Worm (Caenorhabditis elegans) whole organism, young adult: ENCODE measurements around the gene smg-9.

ENCODE experiments used
- B0336.3 ChIP-seq: fragments of 200-800 bp; sonication (Bioruptor generic); IDR thresholded peaks from 2 replicates; pipeline ENCODE4 v1.3.6; 2022; ENCODE audit warnings: missing genetic modification characterization, missing compliant biosample characterization
- D2030.7 ChIP-seq: fragments of 200-800 bp; sonication (Bioruptor generic); IDR thresholded peaks from 2 replicates; pipeline ENCODE4 v1.3.6; 2022; ENCODE audit warnings: missing genetic modification reagents, missing genetic modification characterization, missing compliant biosample characterization
- F10E7.11 ChIP-seq: sonication (generic microtip); optimal IDR thresholded peaks from 2 replicates; lab custom pipeline; 2017; ENCODE audit warnings: mild to moderate bottlenecking, missing genetic modification characterization, moderate library complexity, missing compliant biosample characterization
- F33H1.4 ChIP-seq: fragments of 200-800 bp; sonication (Bioruptor generic); IDR thresholded peaks from 2 replicates; pipeline ENCODE4 v1.3.6; 2022; ENCODE audit warnings: missing genetic modification reagents, missing genetic modification characterization, missing compliant biosample characterization
- F49E8.2 ChIP-seq: sonication (generic microtip); optimal IDR thresholded peaks from 3 replicates; lab custom pipeline; 2017; ENCODE audit warnings: missing genetic modification characterization, mild to moderate bottlenecking, missing compliant biosample characterization, antibody characterized with exemption, moderate library complexity; ENCODE audit not compliant: insufficient read depth
- T26A5.8 ChIP-seq: sonication (generic microtip); optimal IDR thresholded peaks from 2 replicates; lab custom pipeline; 2016; ENCODE audit warnings: missing genetic modification characterization, missing compliant biosample characterization
- Y53F4B.3 ChIP-seq: fragments of 200-800 bp; sonication (Bioruptor generic); IDR thresholded peaks from 2 replicates; pipeline ENCODE4 v1.3.6; 2022; ENCODE audit warnings: missing genetic modification reagents, missing genetic modification characterization, missing compliant biosample characterization
- akir-1 ChIP-seq: fragments of 200-800 bp; sonication (Bioruptor generic); optimal IDR thresholded peaks from 2 replicates; lab custom pipeline; 2018; ENCODE audit warnings: mild to moderate bottlenecking, missing genetic modification characterization, moderate library complexity, missing compliant biosample characterization
- ama-1 ChIP-seq, 3 experiments: fragments of 150-350 bp in 1 of 3; sonication (generic microtip) in 2 of 3; optimal IDR thresholded peaks; 2 replicates each; lab custom pipeline; 2014 to 2018; ENCODE audit warnings: missing biosample characterization in 2 of 3, missing genetic modification characterization in 2 of 3, missing genetic modification reagents in 2 of 3
- aptf-3 ChIP-seq: fragments of 200-800 bp; sonication (Bioruptor generic); IDR thresholded peaks from 2 replicates; pipeline ENCODE4 v1.3.6; 2022; ENCODE audit warnings: missing genetic modification characterization, missing compliant biosample characterization
- attf-6 ChIP-seq: fragments of 200-800 bp; sonication (Bioruptor generic); IDR thresholded peaks from 2 replicates; pipeline ENCODE4 v1.3.6; 2022; ENCODE audit warnings: missing genetic modification reagents, missing genetic modification characterization, missing compliant biosample characterization
- cebp-1 ChIP-seq, 2 experiments: fragments of 200-800 bp in 1 of 2; sonication (Bioruptor generic) in 1 of 2; sonication (generic microtip) in 1 of 2; IDR thresholded peaks in 1 of 2; optimal IDR thresholded peaks in 1 of 2; 2 replicates each; pipeline versions ENCODE4 v1.3.6 to Lab custom; 2017 to 2022; ENCODE audit warnings: missing compliant biosample characterization in 2 of 2, missing genetic modification characterization in 2 of 2, mild to moderate bottlenecking in 1 of 2, missing genetic modification reagents in 1 of 2, moderate library complexity in 1 of 2
- ceh-91 ChIP-seq: fragments of 200-800 bp; sonication (Bioruptor generic); IDR thresholded peaks from 2 replicates; pipeline ENCODE4 v1.3.6; 2022; ENCODE audit warnings: missing genetic modification reagents, missing genetic modification characterization, missing compliant biosample characterization
- dox-1 ChIP-seq: fragments of 200-800 bp; sonication (Bioruptor generic); IDR thresholded peaks from 2 replicates; pipeline ENCODE4 v1.3.6; 2022; ENCODE audit warnings: missing genetic modification reagents, missing genetic modification characterization, missing compliant biosample characterization
- dpl-1 ChIP-seq: fragments of 150-350 bp; optimal IDR thresholded peaks from 2 replicates; lab custom pipeline; 2014; ENCODE audit warnings: missing biosample characterization, missing genetic modification reagents, missing genetic modification characterization
- efl-1 ChIP-seq: fragments of 150-350 bp; optimal IDR thresholded peaks from 2 replicates; lab custom pipeline; 2014; ENCODE audit warnings: missing biosample characterization, missing genetic modification reagents, missing genetic modification characterization
- egl-44 ChIP-seq: fragments of 200-800 bp; sonication (Bioruptor generic); IDR thresholded peaks from 2 replicates; pipeline ENCODE4 v1.3.6; 2022; ENCODE audit warnings: missing genetic modification reagents, missing genetic modification characterization, missing compliant biosample characterization
- him-1 ChIP-seq: sonication (generic microtip); optimal IDR thresholded peaks from 2 replicates; lab custom pipeline; 2016; ENCODE audit warnings: missing genotype, missing genetic modification reagents, missing genetic modification characterization, missing compliant biosample characterization
- let-526 ChIP-seq: fragments of 200-800 bp; sonication (Bioruptor generic); IDR thresholded peaks from 2 replicates; pipeline ENCODE4 v1.3.6; 2022; ENCODE audit warnings: missing genetic modification reagents, missing genetic modification characterization, missing compliant biosample characterization
- lin-54 ChIP-seq: fragments of 200-800 bp; sonication (Bioruptor generic); optimal IDR thresholded peaks from 2 replicates; lab custom pipeline; 2018; ENCODE audit warnings: mild to moderate bottlenecking, missing genetic modification characterization, missing compliant biosample characterization
- lsl-1 ChIP-seq: fragments of 200-800 bp; sonication (Bioruptor generic); optimal IDR thresholded peaks from 2 replicates; lab custom pipeline; 2018; ENCODE audit warnings: mild to moderate bottlenecking, missing genetic modification characterization, moderate library complexity, missing compliant biosample characterization
- madf-6 ChIP-seq: fragments of 200-800 bp; sonication (Bioruptor generic); IDR thresholded peaks from 2 replicates; pipeline ENCODE4 v1.3.6; 2022; ENCODE audit warnings: missing genetic modification reagents, missing genetic modification characterization, missing compliant biosample characterization
- madf-8 ChIP-seq: fragments of 200-800 bp; sonication (Bioruptor generic); conservative IDR thresholded peaks from 2 replicates; pipeline ENCODE4 v1.3.6; 2022; ENCODE audit warnings: missing genetic modification reagents, missing genetic modification characterization, missing compliant biosample characterization
- mcd-1 ChIP-seq: fragments of 200-800 bp; sonication (Bioruptor generic); IDR thresholded peaks from 2 replicates; pipeline ENCODE4 v1.3.6; 2022; ENCODE audit warnings: missing genetic modification reagents, missing genetic modification characterization, missing compliant biosample characterization
- mes-4 ChIP-seq: sonication (generic microtip); optimal IDR thresholded peaks from 2 replicates; lab custom pipeline; 2016; ENCODE audit warnings: missing genotype, missing genetic modification characterization, missing compliant biosample characterization
- nhr-80 ChIP-seq: sonication (generic microtip); optimal IDR thresholded peaks from 2 replicates; lab custom pipeline; 2016; ENCODE audit warnings: missing genetic modification characterization, missing compliant biosample characterization
- nhr-90 ChIP-seq: sonication (generic microtip); optimal IDR thresholded peaks from 2 replicates; lab custom pipeline; 2016; ENCODE audit warnings: missing genotype, mild to moderate bottlenecking, missing genetic modification characterization, missing compliant biosample characterization
- pbrm-1 ChIP-seq: fragments of 200-800 bp; sonication (Bioruptor generic); IDR thresholded peaks from 2 replicates; pipeline ENCODE4 v1.3.6; 2022; ENCODE audit warnings: missing genetic modification reagents, missing genetic modification characterization, missing compliant biosample characterization
- rcor-1 ChIP-seq: fragments of 200-800 bp; sonication (Bioruptor generic); IDR thresholded peaks from 2 replicates; pipeline ENCODE4 v1.3.6; 2022; ENCODE audit warnings: missing genetic modification reagents, missing genetic modification characterization, missing compliant biosample characterization
- repo-1 ChIP-seq: sonication (generic microtip); optimal IDR thresholded peaks from 2 replicates; lab custom pipeline; 2017; ENCODE audit warnings: mild to moderate bottlenecking, missing genetic modification characterization, missing compliant biosample characterization
- sdz-38 ChIP-seq: sonication (generic microtip); optimal IDR thresholded peaks from 2 replicates; lab custom pipeline; 2016; ENCODE audit warnings: missing genotype, missing genetic modification characterization, missing compliant biosample characterization
- snpc-4 ChIP-seq, 5 experiments: fragments of 150-350 bp in 1 of 5; sonication (generic microtip) in 4 of 5; optimal IDR thresholded peaks; 2 replicates each; lab custom pipeline; 2014 to 2018; ENCODE audit warnings: missing genetic modification characterization in 5 of 5, missing biosample characterization in 3 of 5, antibody characterized with exemption in 2 of 5, mild to moderate bottlenecking in 2 of 5, missing compliant biosample characterization in 2 of 5, missing genotype in 2 of 5, moderate library complexity in 2 of 5, missing genetic modification reagents in 1 of 5
- unc-130 ChIP-seq: sonication (generic microtip); optimal IDR thresholded peaks from 2 replicates; lab custom pipeline; 2016; ENCODE audit warnings: missing genetic modification reagents, missing genetic modification characterization, missing compliant biosample characterization
- unc-62 ChIP-seq: fragments of 150-350 bp; optimal IDR thresholded peaks from 2 replicates; lab custom pipeline; 2014; ENCODE audit warnings: missing biosample characterization, missing genetic modification reagents, missing genetic modification characterization
- xnd-1 ChIP-seq: sonication (generic microtip); optimal IDR thresholded peaks from 2 replicates; lab custom pipeline; 2016; ENCODE audit warnings: missing genotype, missing genetic modification reagents, missing genetic modification characterization, missing compliant biosample characterization
- zfh-2 ChIP-seq: fragments of 200-800 bp; sonication (Bioruptor generic); conservative IDR thresholded peaks from 2 replicates; pipeline ENCODE4 v1.3.6; 2022; ENCODE audit warnings: missing genetic modification reagents, missing genetic modification characterization, missing compliant biosample characterization
- zim-3 ChIP-seq: sonication (generic microtip); optimal IDR thresholded peaks from 2 replicates; lab custom pipeline; 2017; ENCODE audit warnings: mild to moderate bottlenecking, missing genetic modification characterization, moderate library complexity, missing compliant biosample characterization
- ztf-22 ChIP-seq: fragments of 200-800 bp; sonication (Bioruptor generic); optimal IDR thresholded peaks from 2 replicates; lab custom pipeline; 2018; ENCODE audit warnings: mild to moderate bottlenecking, missing genetic modification characterization, moderate library complexity, missing compliant biosample characterization
- ztf-26 ChIP-seq: sonication (generic microtip); optimal IDR thresholded peaks from 2 replicates; lab custom pipeline; 2017; ENCODE audit warnings: missing genetic modification characterization, missing compliant biosample characterization
- ztf-28 ChIP-seq: fragments of 200-800 bp; sonication (Bioruptor generic); IDR thresholded peaks from 2 replicates; pipeline ENCODE4 v1.3.6; 2022; ENCODE audit warnings: missing genetic modification reagents, missing genetic modification characterization, missing compliant biosample characterization

Gene smg-9

ce11 chrII:14792470-14792869, 39.8 kb upstream of the smg-9 start:
- TF ChIP-seq aptf-3 (no peak), ztf-26 (tag; lab: Kevin White, UChicago) (no peak), cebp-1 (GFP tag; IDR thresholded peaks at IDR 0.05; lab: Robert Waterston, UW) (peak; percentile 20; the same call in 1 of the 2 replicates), cebp-1 (tag; optimal IDR thresholded peaks at IDR 0.05; lab: Kevin White, UChicago) (peak; percentile 95), dpl-1 (GFP tag; lab: Kevin White, UChicago) (no peak), Y53F4B.3 (GFP tag; lab: Robert Waterston, UW) (no peak), pbrm-1 (GFP tag; lab: Robert Waterston, UW) (no peak), akir-1 (no peak), egl-44 (no peak)

ce11 chrII:14790751-14791150, 38.1 kb upstream of the smg-9 start, which contains the start of gene Y54E2A.10:
Gene Y54E2A.10 (plus strand): TSS chrII:14791051.
- TF ChIP-seq unc-62 (GFP tag; lab: Kevin White, UChicago) (no peak), egl-44 (no peak), attf-6 (GFP tag; lab: Robert Waterston, UW) (no peak), T26A5.8 (tag; lab: Kevin White, UChicago) (no peak), repo-1 (tag; lab: Kevin White, UChicago) (no peak), ztf-22 (GFP tag; lab: Kevin White, UChicago) (no peak), let-526 (GFP tag; lab: Robert Waterston, UW) (no peak)

- no peak for TF ChIP-seq F10E7.11
- no peak for TF ChIP-seq sdz-38 (tag; lab: Kevin White, UChicago)
- no peak for TF ChIP-seq ztf-28 (GFP tag; lab: Robert Waterston, UW)
- no peak for TF ChIP-seq nhr-90 (tag; lab: Kevin White, UChicago)
- no peak for TF ChIP-seq unc-130 (GFP tag; lab: Kevin White, UChicago)
- TF ChIP-seq madf-8 (GFP tag; lab: Robert Waterston, UW), result no peak
- TF ChIP-seq B0336.3 (GFP tag; lab: Robert Waterston, UW), result no peak
- no peak for TF ChIP-seq zim-3 (tag; lab: Kevin White, UChicago)
- no peak for TF ChIP-seq rcor-1 (GFP tag; lab: Robert Waterston, UW)
- TF ChIP-seq let-526 (GFP tag; lab: Robert Waterston, UW), result no peak
- TF ChIP-seq ama-1 (optimal IDR thresholded peaks at IDR 0.05; lab: Kevin White, UChicago), result no peak
- TF ChIP-seq ama-1 (GFP tag; optimal IDR thresholded peaks at IDR 0.05; lab: Kevin White, UChicago), result no peak
- TF ChIP-seq zfh-2 (GFP tag; lab: Robert Waterston, UW), result no peak
Observed at ce11 chrII:14785906-14786305, 33.3 kb upstream of the smg-9 start, which contains the start of gene Y54E2A.9. Gene Y54E2A.9 (minus strand): TSS chrII:14786006.

ce11 chrII:14779851-14780250, 27.2 kb upstream of the smg-9 start:
- TF ChIP-seq nhr-80 (tag; lab: Kevin White, UChicago), result no peak
- peak; percentile 76 for TF ChIP-seq zfh-2 (GFP tag; lab: Robert Waterston, UW)

ce11 chrII:14778092-14778491, 25.4 kb upstream of the smg-9 start, which contains the start of gene Y54E2A.8:
Gene Y54E2A.8 (plus strand): TSS chrII:14778345.
- TF ChIP-seq D2030.7 (GFP tag; lab: Robert Waterston, UW) (peak; percentile 38; the same call in 1 of the 2 replicates), madf-6 (GFP tag; lab: Robert Waterston, UW) (peak; percentile 92), snpc-4 (GFP tag; optimal IDR thresholded peaks at IDR 0.05; lab: Kevin White, UChicago) (no peak), snpc-4 (tag; optimal IDR thresholded peaks at IDR 0.05; lab: Kevin White, UChicago) (peak in 3 of 4 experiments; percentile 21 to 23 (median 22)), him-1 (peak; percentile 94), lin-54 (GFP tag; lab: Kevin White, UChicago) (peak; percentile 40), cebp-1 (GFP tag; IDR thresholded peaks at IDR 0.05; lab: Robert Waterston, UW) (no peak), cebp-1 (tag; optimal IDR thresholded peaks at IDR 0.05; lab: Kevin White, UChicago) (no peak), efl-1 (peak; percentile 46), mcd-1 (GFP tag; lab: Robert Waterston, UW) (peak; percentile 41; the same call in 1 of the 2 replicates), madf-8 (GFP tag; lab: Robert Waterston, UW) (peak; percentile 82), xnd-1 (tag; lab: Kevin White, UChicago) (peak; percentile 90), unc-130 (GFP tag; lab: Kevin White, UChicago) (peak; percentile 5), dox-1 (GFP tag; lab: Robert Waterston, UW) (0 out of 2 replicates have a peak, but pooled peaks have one; percentile 13), lsl-1 (GFP tag; lab: Kevin White, UChicago) (peak; percentile 93), mes-4 (tag; lab: Kevin White, UChicago) (no peak), F33H1.4 (GFP tag; lab: Robert Waterston, UW) (peak; percentile 91), F49E8.2 (tag; lab: Kevin White, UChicago) (peak; percentile 16), ceh-91 (GFP tag; lab: Robert Waterston, UW) (no peak)
